Worm (Caenorhabditis elegans) whole organism, mixed stage, embryonic: ENCODE measurements around the gene mps-1.

Experiments
- bed-3 ChIP-seq: fragments of 200-800 bp; sonication (Bioruptor generic); optimal IDR thresholded peaks from 3 replicates; lab custom pipeline; 2018; ENCODE audit warnings: mild to moderate bottlenecking, missing genetic modification characterization, moderate library complexity, missing compliant biosample characterization
- blmp-1 ChIP-seq: fragments of 150-350 bp; optimal IDR thresholded peaks from 2 replicates; lab custom pipeline; 2014; ENCODE audit warnings: missing biosample characterization, missing genetic modification characterization
- ceh-39 ChIP-seq: fragments of 150-350 bp; optimal IDR thresholded peaks from 2 replicates; lab custom pipeline; 2014; ENCODE audit warnings: missing biosample characterization, missing genetic modification characterization
- ceh-43 ChIP-seq: fragments of 200-800 bp; sonication (Bioruptor generic); optimal IDR thresholded peaks from 2 replicates; lab custom pipeline; 2018; ENCODE audit warnings: mild to moderate bottlenecking, missing genetic modification characterization, moderate library complexity, missing compliant biosample characterization
- ceh-83 ChIP-seq: fragments of 200-800 bp; sonication (Bioruptor generic); optimal IDR thresholded peaks from 2 replicates; lab custom pipeline; 2018; ENCODE audit warnings: mild to moderate bottlenecking, missing genetic modification characterization, missing compliant biosample characterization
- ces-1 ChIP-seq: fragments of 150-350 bp; optimal IDR thresholded peaks from 2 replicates; lab custom pipeline; 2014; ENCODE audit warnings: missing biosample characterization, missing genetic modification reagents, missing genetic modification characterization
- cnd-1 ChIP-seq: fragments of 200-800 bp; sonication (Bioruptor generic); optimal IDR thresholded peaks from 2 replicates; lab custom pipeline; 2018; ENCODE audit warnings: mild to moderate bottlenecking, missing genetic modification characterization, missing compliant biosample characterization
- drap-1 ChIP-seq: fragments of 200-800 bp; sonication (Bioruptor generic); optimal IDR thresholded peaks from 3 replicates; lab custom pipeline; 2018; ENCODE audit warnings: mild to moderate bottlenecking, missing genetic modification characterization, missing compliant biosample characterization
- elt-1 ChIP-seq: sonication (generic microtip); optimal IDR thresholded peaks from 2 replicates; lab custom pipeline; 2017; ENCODE audit warnings: missing genetic modification characterization, mild to moderate bottlenecking, missing compliant biosample characterization, antibody characterized with exemption, moderate library complexity, borderline replicate concordance; ENCODE audit not compliant: insufficient read depth
- elt-3 ChIP-seq: fragments of 150-350 bp; optimal IDR thresholded peaks from 2 replicates; lab custom pipeline; 2014; ENCODE audit warnings: missing biosample characterization, missing genetic modification characterization
- flh-1 ChIP-seq: fragments of 200-800 bp; sonication (Bioruptor generic); optimal IDR thresholded peaks from 2 replicates; lab custom pipeline; 2018; ENCODE audit warnings: mild to moderate bottlenecking, missing genetic modification characterization, moderate library complexity, missing compliant biosample characterization
- ham-2 ChIP-seq: fragments of 200-800 bp; sonication (Bioruptor generic); optimal IDR thresholded peaks from 2 replicates; lab custom pipeline; 2018; ENCODE audit warnings: mild to moderate bottlenecking, missing genetic modification characterization, missing compliant biosample characterization
- hlh-1 ChIP-seq: fragments of 150-350 bp; optimal IDR thresholded peaks from 2 replicates; lab custom pipeline; 2014; ENCODE audit warnings: missing biosample characterization, missing genetic modification reagents, missing genetic modification characterization
- lin-13 ChIP-seq: fragments of 150-350 bp; optimal IDR thresholded peaks from 2 replicates; lab custom pipeline; 2014; ENCODE audit warnings: missing biosample characterization, missing genetic modification characterization
- lin-32 ChIP-seq: fragments of 200-800 bp; sonication (Bioruptor generic); optimal IDR thresholded peaks from 2 replicates; lab custom pipeline; 2018; ENCODE audit warnings: mild to moderate bottlenecking, missing genetic modification characterization, missing compliant biosample characterization
- lsy-2 ChIP-seq: fragments of 150-350 bp; optimal IDR thresholded peaks from 2 replicates; lab custom pipeline; 2014; ENCODE audit warnings: missing biosample characterization, missing genetic modification characterization
- mep-1 ChIP-seq: fragments of 150-350 bp; optimal IDR thresholded peaks from 2 replicates; lab custom pipeline; 2017; ENCODE audit warnings: missing biosample characterization, missing genetic modification reagents, missing genetic modification characterization, inconsistent platforms
- mls-2 ChIP-seq: sonication (generic microtip); optimal IDR thresholded peaks from 2 replicates; lab custom pipeline; 2016; ENCODE audit warnings: mild to moderate bottlenecking, missing genetic modification characterization, moderate library complexity, missing compliant biosample characterization
- nhr-2 ChIP-seq: fragments of 150-350 bp; optimal IDR thresholded peaks from 2 replicates; lab custom pipeline; 2014; ENCODE audit warnings: missing biosample characterization, missing genetic modification characterization
- nhr-237 ChIP-seq: fragments of 150-350 bp; optimal IDR thresholded peaks from 2 replicates; lab custom pipeline; 2014; ENCODE audit warnings: missing biosample characterization, missing genetic modification characterization
- nhr-28 ChIP-seq: fragments of 150-350 bp; optimal IDR thresholded peaks from 2 replicates; lab custom pipeline; 2014; ENCODE audit warnings: missing biosample characterization, missing genetic modification characterization
- nhr-76 ChIP-seq: sonication (generic microtip); optimal IDR thresholded peaks from 2 replicates; lab custom pipeline; 2017; ENCODE audit warnings: missing biosample characterization, missing genetic modification characterization
- pha-4 ChIP-seq: fragments of 150-350 bp; optimal IDR thresholded peaks from 2 replicates; lab custom pipeline; 2018; ENCODE audit warnings: missing biosample characterization, missing genetic modification reagents, missing genetic modification characterization
- sptf-1 ChIP-seq: sonication (generic microtip); optimal IDR thresholded peaks from 2 replicates; lab custom pipeline; 2017; ENCODE audit warnings: mild to moderate bottlenecking, missing genetic modification characterization, moderate library complexity, missing compliant biosample characterization
- tbx-8 ChIP-seq: fragments of 200-800 bp; sonication (Bioruptor generic); optimal IDR thresholded peaks from 2 replicates; lab custom pipeline; 2018; ENCODE audit warnings: mild to moderate bottlenecking, missing genetic modification characterization, moderate library complexity, missing compliant biosample characterization
- unc-120 ChIP-seq: sonication (generic microtip); optimal IDR thresholded peaks from 2 replicates; lab custom pipeline; 2017; ENCODE audit warnings: missing genetic modification characterization, missing compliant biosample characterization; ENCODE audit not compliant: poor library complexity, severe bottlenecking
- unc-39 ChIP-seq: fragments of 150-350 bp; optimal IDR thresholded peaks from 2 replicates; lab custom pipeline; 2014; ENCODE audit warnings: missing biosample characterization, missing genetic modification characterization
- unc-62 ChIP-seq: fragments of 150-350 bp; optimal IDR thresholded peaks from 2 replicates; lab custom pipeline; 2014; ENCODE audit warnings: missing biosample characterization, missing genetic modification reagents, missing genetic modification characterization
- zip-8 ChIP-seq: fragments of 150-350 bp; optimal IDR thresholded peaks from 2 replicates; lab custom pipeline; 2014; ENCODE audit warnings: missing biosample characterization, missing genetic modification characterization

Gene mps-1

DNA sequence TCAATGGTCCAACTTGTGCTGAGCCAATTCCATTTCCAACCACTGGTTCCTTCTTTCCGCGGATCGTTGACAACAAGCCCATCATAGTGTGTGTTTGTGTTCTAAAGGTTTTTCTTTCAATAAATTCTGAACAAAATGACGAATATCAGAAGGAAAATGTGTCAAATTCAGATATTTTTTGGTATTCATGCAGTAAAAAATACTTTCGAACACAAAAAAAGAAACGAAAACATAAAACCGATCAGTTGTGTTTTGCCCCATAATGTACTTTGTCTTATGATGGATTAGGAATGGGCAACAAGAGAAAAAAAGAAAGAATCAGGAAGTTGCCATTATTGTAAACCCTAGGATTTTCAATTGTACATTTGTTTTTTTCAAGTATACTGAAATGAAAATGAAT lies 15.0 kb upstream of the mps-1 start, which contains the start of gene glb-10:
Gene glb-10, minus strand, starts transcription at position 101 of the 400 bp plus-strand sequence.
- TF ChIP-seq elt-1 = no peak
- no peak for TF ChIP-seq nhr-2
- no peak for TF ChIP-seq tbx-8 (GFP tag; lab: Kevin White, UChicago)
- TF ChIP-seq mls-2 (tag; lab: Kevin White, UChicago) = no peak
- no peak for TF ChIP-seq ceh-39 (tag; lab: Kevin White, UChicago)
- no peak for TF ChIP-seq mep-1 (tag; lab: Kevin White, UChicago)
- TF ChIP-seq cnd-1 (tag; lab: Kevin White, UChicago) = no peak
- no peak for TF ChIP-seq ham-2 (GFP tag; lab: Kevin White, UChicago)
- no peak for TF ChIP-seq unc-120 (tag; lab: Kevin White, UChicago)
- no peak for TF ChIP-seq elt-3 (tag; lab: Kevin White, UChicago)
- no peak for TF ChIP-seq lsy-2
- TF ChIP-seq sptf-1 (tag; lab: Kevin White, UChicago) = no peak
- TF ChIP-seq flh-1 (GFP tag; lab: Kevin White, UChicago) = no peak
- TF ChIP-seq nhr-237 (tag; lab: Kevin White, UChicago) = no peak
- TF ChIP-seq ceh-83 = no peak
- no peak for TF ChIP-seq unc-39 (tag; lab: Kevin White, UChicago)
- TF ChIP-seq nhr-28 (tag; lab: Kevin White, UChicago) = no peak
- no peak for TF ChIP-seq ces-1 (GFP tag; lab: Kevin White, UChicago)
- no peak for TF ChIP-seq blmp-1 (tag; lab: Kevin White, UChicago)

DNA sequence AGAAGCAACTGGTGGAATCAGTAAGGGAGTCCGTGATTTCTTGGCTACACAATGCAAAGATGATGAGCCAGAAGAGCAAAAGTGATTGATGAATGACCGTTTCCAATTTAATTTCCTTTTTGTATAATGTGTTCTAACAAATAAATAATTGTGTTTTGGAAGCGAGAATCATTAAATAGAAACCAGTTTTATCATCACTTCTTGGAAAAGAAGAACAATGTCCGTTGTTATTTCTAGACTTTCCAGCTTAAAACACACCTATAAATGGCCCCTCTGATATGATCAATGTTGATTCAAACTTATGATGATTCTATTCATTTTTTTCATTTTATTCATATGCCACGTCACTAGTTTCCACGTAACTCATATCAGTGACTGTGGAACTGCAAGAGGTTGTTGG lies 12.0 kb upstream of the mps-1 start, which contains the start of gene C29F5.8:
Gene C29F5.8, plus strand, starts transcription at position 301 of the 400 bp plus-strand sequence.
- TF ChIP-seq flh-1 (GFP tag; lab: Kevin White, UChicago) (no peak), nhr-28 (tag; lab: Kevin White, UChicago) (no peak), cnd-1 (tag; lab: Kevin White, UChicago) (no peak), tbx-8 (GFP tag; lab: Kevin White, UChicago) (no peak), pha-4 (tag; lab: Kevin White, UChicago) (no peak), ham-2 (GFP tag; lab: Kevin White, UChicago) (no peak), ces-1 (GFP tag; lab: Kevin White, UChicago) (no peak)

DNA sequence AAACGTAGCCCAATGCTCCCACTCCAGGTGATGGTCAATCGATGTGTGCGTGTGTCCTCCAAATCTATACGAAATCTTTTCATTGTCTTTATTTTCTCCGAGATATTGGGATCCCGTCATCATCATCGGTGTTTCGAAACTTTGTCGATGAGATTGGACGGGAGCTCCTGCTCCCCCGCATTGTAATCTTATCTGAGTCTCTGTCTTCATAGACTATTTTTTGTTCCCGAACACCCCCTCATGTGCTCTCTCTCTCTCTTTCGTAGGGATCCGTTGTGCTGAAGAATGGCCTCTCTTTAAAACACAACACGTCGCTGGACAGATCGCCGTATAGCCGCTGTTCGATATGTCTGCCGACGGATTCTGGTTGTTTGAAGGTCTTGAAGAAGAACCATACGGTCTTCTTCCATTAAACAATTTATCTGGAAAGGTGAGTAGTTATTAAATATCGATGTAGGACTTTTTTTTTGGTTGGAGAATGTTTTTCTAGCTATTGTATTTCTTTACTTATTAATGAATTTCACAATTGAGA lies 9.1 kb upstream of the mps-1 start, which contains the start of gene C29F5.1:
Gene C29F5.1, plus strand, starts transcription at position 317 of the 532 bp plus-strand sequence.
- TF ChIP-seq blmp-1 (tag; lab: Kevin White, UChicago) (no peak), sptf-1 (tag; lab: Kevin White, UChicago) (no peak), elt-3 (tag; lab: Kevin White, UChicago) (no peak), unc-62 (GFP tag; lab: Kevin White, UChicago) (peak; percentile 31), ceh-43 (no peak), unc-120 (tag; lab: Kevin White, UChicago) (peak; percentile 17), hlh-1 (peak; percentile 70)

DNA sequence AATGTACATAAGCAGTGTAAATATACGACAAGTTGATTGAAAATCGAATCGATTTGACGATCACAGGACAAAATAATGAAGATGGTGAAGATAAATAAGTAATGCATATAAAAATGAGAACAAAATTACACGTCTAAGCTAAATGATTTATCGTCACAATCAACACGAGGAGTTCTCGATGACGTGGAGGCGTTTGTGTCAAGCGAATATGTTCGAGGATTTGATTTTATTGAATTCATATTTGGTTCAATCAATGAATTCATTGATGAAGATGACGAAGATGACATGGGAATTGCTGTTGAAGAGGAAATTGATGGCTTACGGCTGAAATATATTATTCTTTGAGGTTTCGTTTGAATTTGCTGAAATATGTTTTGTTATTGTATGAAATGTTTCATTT lies 1.6 kb downstream of the mps-1 start, which contains the start of gene nyn-3:
Gene nyn-3, minus strand, starts transcription at position 101 of the 400 bp plus-strand sequence.
- TF ChIP-seq unc-120 (tag; lab: Kevin White, UChicago) (no peak), drap-1 (GFP tag; lab: Kevin White, UChicago) (no peak), elt-3 (tag; lab: Kevin White, UChicago) (no peak), flh-1 (GFP tag; lab: Kevin White, UChicago) (no peak), elt-1 (no peak), ham-2 (GFP tag; lab: Kevin White, UChicago) (no peak), hlh-1 (no peak), ceh-39 (tag; lab: Kevin White, UChicago) (no peak), lsy-2 (no peak), ceh-83 (no peak)

DNA sequence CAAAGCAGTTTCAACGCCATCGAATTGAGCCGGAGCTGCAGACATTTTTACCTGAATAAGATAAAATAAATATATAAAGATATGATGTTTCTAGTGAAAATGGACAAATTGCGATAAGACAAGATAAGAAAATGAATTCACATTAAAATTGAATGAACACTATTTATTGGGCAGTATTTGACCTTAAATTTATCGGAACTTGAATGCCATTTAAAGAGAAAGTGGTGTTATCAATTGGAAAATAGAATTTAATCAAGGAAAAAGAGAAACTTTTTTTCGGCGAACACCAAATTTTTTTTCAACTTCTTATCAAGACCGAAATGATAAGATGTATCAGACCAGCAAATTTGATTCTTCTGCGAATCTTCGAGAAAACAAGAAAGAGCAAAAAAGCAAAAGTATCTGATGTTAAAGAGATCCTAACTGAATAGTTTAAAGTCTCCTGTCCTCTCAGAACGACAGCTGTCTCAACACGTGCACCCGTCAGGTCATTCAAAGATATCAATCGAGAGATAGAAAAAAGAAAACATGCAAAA lies 4.0 kb downstream of the mps-1 start, which contains the start of gene upb-1:
Gene upb-1, minus strand, starts transcription at position 51 of the 536 bp plus-strand sequence.
- TF ChIP-seq hlh-1 (peak; percentile 100), unc-62 (GFP tag; lab: Kevin White, UChicago) (peak; percentile 90), zip-8 (tag; lab: Kevin White, UChicago) (no peak)

DNA sequence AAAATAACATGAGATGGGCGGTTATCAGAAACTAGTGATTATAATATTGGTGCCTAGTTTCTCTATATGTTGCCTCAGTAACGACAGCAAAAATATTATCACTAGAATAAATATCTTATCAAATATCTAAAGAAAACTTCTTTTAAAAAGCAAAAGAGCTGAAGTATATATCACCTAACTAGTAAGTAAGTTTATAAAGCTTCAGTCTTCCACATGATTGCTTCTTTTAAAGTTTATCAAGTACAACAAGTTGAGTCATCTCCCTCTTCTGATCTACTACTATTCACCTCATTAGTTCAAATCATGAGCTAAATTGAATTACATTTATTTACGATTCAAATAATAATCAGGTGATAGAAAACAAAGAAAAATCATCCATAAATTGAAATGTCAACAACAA lies 6.1 kb downstream of the mps-1 start:
- no peak for TF ChIP-seq pha-4 (tag; lab: Kevin White, UChicago)
- no peak for TF ChIP-seq unc-39 (tag; lab: Kevin White, UChicago)
- no peak for TF ChIP-seq flh-1 (GFP tag; lab: Kevin White, UChicago)
- TF ChIP-seq mep-1 (tag; lab: Kevin White, UChicago) = no peak
- TF ChIP-seq nhr-2 = no peak
- TF ChIP-seq nhr-76 (tag; lab: Kevin White, UChicago) = no peak
- no peak for TF ChIP-seq ham-2 (GFP tag; lab: Kevin White, UChicago)
- TF ChIP-seq ceh-83 = no peak
- no peak for TF ChIP-seq lin-32 (GFP tag; lab: Kevin White, UChicago)
- no peak for TF ChIP-seq lsy-2
- no peak for TF ChIP-seq drap-1 (GFP tag; lab: Kevin White, UChicago)
- no peak for TF ChIP-seq elt-1
- TF ChIP-seq cnd-1 (tag; lab: Kevin White, UChicago) = no peak
- no peak for TF ChIP-seq blmp-1 (tag; lab: Kevin White, UChicago)
- no peak for TF ChIP-seq bed-3 (GFP tag; lab: Kevin White, UChicago)
- no peak for TF ChIP-seq tbx-8 (GFP tag; lab: Kevin White, UChicago)
- TF ChIP-seq hlh-1 = no peak
- no peak for TF ChIP-seq ces-1 (GFP tag; lab: Kevin White, UChicago)
- no peak for TF ChIP-seq lin-13
- TF ChIP-seq ceh-39 (tag; lab: Kevin White, UChicago) = no peak
